Fruit fly (Drosophila melanogaster): ENCODE data around the gene Act5C.

Gene Act5C

DNA sequence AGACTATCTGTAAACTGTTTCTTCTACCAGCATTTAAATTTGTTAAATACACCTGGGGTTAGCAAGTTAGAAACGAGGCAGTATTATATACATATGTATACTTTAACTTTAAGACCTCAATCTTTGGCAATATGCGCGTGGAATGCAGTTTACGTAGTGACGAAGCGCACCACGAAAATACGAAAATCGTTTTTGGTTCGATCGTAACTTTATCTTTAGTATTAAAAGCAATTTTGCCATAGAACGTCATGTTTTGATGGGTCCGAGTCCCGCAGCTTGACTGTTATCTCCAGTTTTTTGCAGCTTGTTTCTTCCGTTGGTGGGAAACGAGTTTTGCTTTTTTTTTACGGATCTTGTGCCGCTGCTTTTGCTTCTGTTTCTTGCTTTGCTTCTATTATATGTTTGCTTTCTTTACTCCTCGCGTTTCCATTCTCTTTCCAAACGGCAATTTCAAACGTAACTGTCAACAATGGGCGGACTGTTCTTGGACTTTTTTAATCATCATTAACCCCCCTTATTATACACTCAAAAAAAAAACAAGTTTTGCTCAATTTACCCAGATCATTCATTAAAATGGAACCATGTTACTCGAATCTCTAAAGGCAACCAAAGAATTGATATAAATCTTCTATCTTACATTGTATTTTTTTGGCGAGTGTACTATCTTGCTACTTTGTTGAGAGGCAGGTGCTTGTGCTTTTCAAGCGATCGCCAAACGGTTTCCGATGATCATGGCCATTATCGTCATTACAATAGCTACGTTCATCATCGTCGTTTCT, 8.8 kb upstream of the Act5C start (continued):
- peak; percentile 60 for TF ChIP-seq Rfx (GFP tag; IDR thresholded peaks at IDR 0.05)
- TF ChIP-seq ab (GFP tag; optimal IDR thresholded peaks at IDR 0.05) = no peak
- no peak for TF ChIP-seq Fer1 (GFP tag; optimal IDR thresholded peaks at IDR 0.05)
- TF ChIP-seq CG5180 (GFP tag; optimal IDR thresholded peaks at IDR 0.05) = no peak
- TF ChIP-seq CG31388 (GFP tag; optimal IDR thresholded peaks at IDR 0.05) = no peak
- TF ChIP-seq CG8359 (GFP tag; optimal IDR thresholded peaks at IDR 0.05; ENCODE audit: borderline replicate concordance) = no peak
- no peak for TF ChIP-seq Mrtf (GFP tag; IDR thresholded peaks at IDR 0.05)
- TF ChIP-seq CG32767 (GFP tag; IDR thresholded peaks at IDR 0.05) = no peak
- no peak for TF ChIP-seq dimm (GFP tag; IDR thresholded peaks at IDR 0.05)
- TF ChIP-seq Dek (tag; optimal IDR thresholded peaks at IDR 0.05) = peak; percentile 44
- TF ChIP-seq Doc3 (GFP tag; IDR thresholded peaks at IDR 0.05; ENCODE audit: partially characterized antibody) = no peak
- TF ChIP-seq zfh1 (GFP tag; IDR thresholded peaks at IDR 0.05) = peak; percentile 49; the same call in 2 of the 3 replicates
- no peak for TF ChIP-seq CG9437 (GFP tag; optimal IDR thresholded peaks at IDR 0.05)
- TF ChIP-seq CG12219 (GFP tag; optimal IDR thresholded peaks at IDR 0.05) = no peak
- no peak for TF ChIP-seq CG30431 (GFP tag; optimal IDR thresholded peaks at IDR 0.05)
- TF ChIP-seq Optix (GFP tag; IDR thresholded peaks at IDR 0.05) = no peak
- peak; percentile 38; the same call in 1 of the 2 replicates for TF ChIP-seq CG10366 (GFP tag; IDR thresholded peaks at IDR 0.05)
- no peak for TF ChIP-seq tna (GFP tag; IDR thresholded peaks at IDR 0.05; ENCODE audit: partially characterized antibody)
- TF ChIP-seq CG8089 (GFP tag; optimal IDR thresholded peaks at IDR 0.05) = no peak
- TF ChIP-seq CG14050 (GFP tag; IDR thresholded peaks at IDR 0.05) = no peak
- TF ChIP-seq sob (GFP tag; IDR thresholded peaks at IDR 0.05) = peak; percentile 43
- no peak for TF ChIP-seq CG2199 (GFP tag; IDR thresholded peaks at IDR 0.05)
- no peak for TF ChIP-seq CG1832 (GFP tag; optimal IDR thresholded peaks at IDR 0.05)
- no peak for TF ChIP-seq NC2α (GFP tag; optimal IDR thresholded peaks at IDR 0.05)
- no peak for TF ChIP-seq ssp (GFP tag; IDR thresholded peaks at IDR 0.05)
- no peak for TF ChIP-seq CG42726 (GFP tag; IDR thresholded peaks at IDR 0.05; ENCODE audit: partially characterized antibody)
- no peak for TF ChIP-seq CrebB (tag; optimal IDR thresholded peaks at IDR 0.05)
- no peak for TF ChIP-seq gcm (GFP tag; optimal IDR thresholded peaks at IDR 0.05)
- no peak for TF ChIP-seq ems (GFP tag; optimal IDR thresholded peaks at IDR 0.05)
- no peak for TF ChIP-seq CG14965 (GFP tag; optimal IDR thresholded peaks at IDR 0.05; ENCODE audit: borderline replicate concordance)
- no peak for TF ChIP-seq CG9797 (GFP tag; optimal IDR thresholded peaks at IDR 0.05)
- TF ChIP-seq CG11456 (GFP tag; IDR thresholded peaks at IDR 0.05) = peak; percentile 61; the same call in 1 of the 3 replicates
- TF ChIP-seq exex (tag; optimal IDR thresholded peaks at IDR 0.05) = peak; percentile 10
- TF ChIP-seq CG15479 (GFP tag; optimal IDR thresholded peaks at IDR 0.05) = no peak
- no peak for TF ChIP-seq knrl (GFP tag; IDR thresholded peaks at IDR 0.05; ENCODE audit: partially characterized antibody)
- no peak for TF ChIP-seq ash1 (GFP tag; optimal IDR thresholded peaks at IDR 0.05)
- TF ChIP-seq trem (tag; optimal IDR thresholded peaks at IDR 0.05) = no peak
- TF ChIP-seq ftz-f1 (GFP tag; optimal IDR thresholded peaks at IDR 0.05) = no peak
- no peak for TF ChIP-seq p53 (GFP tag; optimal IDR thresholded peaks at IDR 0.05)
- no peak for TF ChIP-seq CG18476 (GFP tag; optimal IDR thresholded peaks at IDR 0.05)
- no peak for TF ChIP-seq Aef1 (GFP tag; IDR thresholded peaks at IDR 0.05)
- TF ChIP-seq CG10565 (GFP tag; optimal IDR thresholded peaks at IDR 0.05) = no peak
- TF ChIP-seq zen (tag; optimal IDR thresholded peaks at IDR 0.05) = no peak
- no peak for TF ChIP-seq H15 (GFP tag; IDR thresholded peaks at IDR 0.05)
- TF ChIP-seq Elba2 (GFP tag; optimal IDR thresholded peaks at IDR 0.05) = no peak
- TF ChIP-seq CG2889 (GFP tag; IDR thresholded peaks at IDR 0.05) = no peak
- TF ChIP-seq CG9876 (GFP tag; optimal IDR thresholded peaks at IDR 0.05) = no peak
- TF ChIP-seq Awh (GFP tag; IDR thresholded peaks at IDR 0.05) = no peak
- TF ChIP-seq sisA (GFP tag; IDR thresholded peaks at IDR 0.05) = peak; percentile 43
- TF ChIP-seq ci (GFP tag; IDR thresholded peaks at IDR 0.05) = no peak

Measured in whole organism, embryonic.